Worm (Caenorhabditis elegans) whole organism, early embryonic: ENCODE data around the gene nud-1.

Source experiments
- ama-1 ChIP-seq: fragments of 150-350 bp; optimal IDR thresholded peaks from 2 replicates; lab custom pipeline; 2014
- ceh-13 ChIP-seq: fragments of 200-800 bp; sonication (Bioruptor generic); optimal IDR thresholded peaks from 2 replicates; lab custom pipeline; 2018; ENCODE audit warnings: mild to moderate bottlenecking, missing genetic modification characterization, missing compliant biosample characterization
- ceh-36 ChIP-seq: sonication (generic microtip); optimal IDR thresholded peaks from 2 replicates; lab custom pipeline; 2016; ENCODE audit warnings: missing genetic modification characterization, inconsistent platforms, missing compliant biosample characterization
- ets-7 ChIP-seq: sonication (generic microtip); optimal IDR thresholded peaks from 2 replicates; lab custom pipeline; 2016; ENCODE audit warnings: missing genotype, missing genetic modification characterization, missing compliant biosample characterization
- flt-1 ChIP-seq: fragments of 200-800 bp; sonication (Bioruptor generic); IDR thresholded peaks from 2 replicates; pipeline ENCODE4 v1.3.6; 2022; ENCODE audit warnings: missing genetic modification characterization, missing compliant biosample characterization
- hnd-1 ChIP-seq: sonication (generic microtip); optimal IDR thresholded peaks from 2 replicates; lab custom pipeline; 2016; ENCODE audit warnings: missing genetic modification characterization, missing compliant biosample characterization
- pes-1 ChIP-seq: fragments of 200-800 bp; sonication (Bioruptor generic); IDR thresholded peaks from 2 replicates; pipeline ENCODE4 v1.3.6; 2022; ENCODE audit warnings: missing genetic modification reagents, missing genetic modification characterization, missing compliant biosample characterization

- TF ChIP-seq flt-1: no peak
- no peak for TF ChIP-seq pes-1 (GFP tag; lab: Robert Waterston, UW)
- no peak for TF ChIP-seq ama-1 (lab: Kevin White, UChicago)
- no peak for TF ChIP-seq ceh-36
- TF ChIP-seq ceh-13 (GFP tag; lab: Kevin White, UChicago): no peak
- no peak for TF ChIP-seq hnd-1 (tag; lab: Kevin White, UChicago)
- TF ChIP-seq ets-7: no peak
Measured at ce11 chrIII:13383159-13383558, 41.8 kb downstream of the nud-1 start.
